Worm (Caenorhabditis elegans) whole organism, L4 larva: Measurements from ENCODE around the gene clc-1.

Experiments
- F10B5.3 ChIP-seq: sonication (generic microtip); optimal IDR thresholded peaks from 2 replicates; lab custom pipeline; 2016; ENCODE audit warnings: mild to moderate bottlenecking, missing genetic modification characterization, missing compliant biosample characterization
- F26F4.8 ChIP-seq: fragments of 200-800 bp; sonication (Bioruptor generic); conservative IDR thresholded peaks from 2 replicates; pipeline ENCODE4 v1.3.6; 2022; ENCODE audit warnings: missing genetic modification characterization, missing compliant biosample characterization
- F37D6.2 ChIP-seq: sonication (generic microtip); optimal IDR thresholded peaks from 2 replicates; lab custom pipeline; 2016; ENCODE audit warnings: mild to moderate bottlenecking, missing genetic modification characterization, missing compliant biosample characterization
- F44E2.7 ChIP-seq: fragments of 200-800 bp; sonication (Bioruptor generic); IDR thresholded peaks from 2 replicates; pipeline ENCODE4 v2.1.2; 2022; ENCODE audit warnings: missing genetic modification characterization, missing compliant biosample characterization
- F49E8.2 ChIP-seq: sonication (generic microtip); optimal IDR thresholded peaks from 2 replicates; lab custom pipeline; 2016; ENCODE audit warnings: missing compliant biosample characterization, mild to moderate bottlenecking, missing genetic modification characterization, borderline replicate concordance
- T26A8.4 ChIP-seq: fragments of 200-800 bp; sonication (Bioruptor generic); IDR thresholded peaks from 2 replicates; pipeline ENCODE4 v1.3.6; 2022; ENCODE audit warnings: missing genetic modification characterization, missing compliant biosample characterization
- Y48G9A.11 ChIP-seq: fragments of 200-800 bp; sonication (Bioruptor generic); IDR thresholded peaks from 2 replicates; pipeline ENCODE4 v1.3.6; 2022; ENCODE audit warnings: missing genetic modification reagents, missing genetic modification characterization, missing compliant biosample characterization
- Y75B8A.6 ChIP-seq: fragments of 200-800 bp; sonication (Bioruptor generic); IDR thresholded peaks from 2 replicates; pipeline ENCODE4 v1.3.6; 2022; ENCODE audit warnings: missing genetic modification reagents, missing genetic modification characterization, missing compliant biosample characterization
- aha-1 ChIP-seq: fragments of 150-350 bp; peaks from one replicate; lab custom pipeline; 2014; ENCODE audit warnings: missing biosample characterization, missing genetic modification characterization
- aly-2 ChIP-seq: sonication (generic microtip); optimal IDR thresholded peaks from 2 replicates; lab custom pipeline; 2018; ENCODE audit warnings: missing biosample characterization, missing genetic modification characterization
- ama-1 ChIP-seq: fragments of 150-350 bp; optimal IDR thresholded peaks from 2 replicates; lab custom pipeline; 2014; ENCODE audit warnings: inconsistent platforms, mixed read lengths
- attf-4 ChIP-seq: sonication (generic microtip); optimal IDR thresholded peaks from 3 replicates; lab custom pipeline; 2017; ENCODE audit warnings: missing biosample characterization, missing genetic modification characterization
- ceh-28 ChIP-seq: fragments of 150-350 bp; optimal IDR thresholded peaks from 2 replicates; lab custom pipeline; 2014; ENCODE audit warnings: missing biosample characterization, missing genetic modification reagents, missing genetic modification characterization
- ceh-32 ChIP-seq: sonication (generic microtip); optimal IDR thresholded peaks from 2 replicates; lab custom pipeline; 2016; ENCODE audit warnings: mild to moderate bottlenecking, missing genetic modification characterization, missing compliant biosample characterization; ENCODE audit not compliant: poor library complexity
- ceh-82 ChIP-seq: sonication (generic microtip); optimal IDR thresholded peaks from 2 replicates; lab custom pipeline; 2017; ENCODE audit warnings: missing biosample characterization, missing genetic modification characterization
- daf-12 ChIP-seq: fragments of 150-350 bp; optimal IDR thresholded peaks from 2 replicates; lab custom pipeline; 2014; ENCODE audit warnings: missing biosample characterization, missing genetic modification reagents, missing genetic modification characterization
- daf-8 ChIP-seq: fragments of 200-800 bp; sonication (Bioruptor generic); IDR thresholded peaks from 2 replicates; pipeline ENCODE4 v1.3.6; 2022; ENCODE audit warnings: missing genetic modification characterization, missing compliant biosample characterization
- dmd-6 ChIP-seq: fragments of 200-800 bp; sonication (Bioruptor generic); IDR thresholded peaks from 2 replicates; pipeline ENCODE4 v1.3.6; 2022; ENCODE audit warnings: missing genetic modification reagents, missing genetic modification characterization, missing compliant biosample characterization
- dmd-9 ChIP-seq: fragments of 200-800 bp; sonication (Bioruptor generic); IDR thresholded peaks from 2 replicates; pipeline ENCODE4 v1.3.6; 2022; ENCODE audit warnings: missing genetic modification reagents, missing genetic modification characterization, missing compliant biosample characterization
- dpl-1 ChIP-seq: fragments of 150-350 bp; optimal IDR thresholded peaks from 2 replicates; lab custom pipeline; 2014; ENCODE audit warnings: missing biosample characterization, missing genetic modification reagents, missing genetic modification characterization
- egl-27 ChIP-seq: sonication (generic microtip); optimal IDR thresholded peaks from 3 replicates; lab custom pipeline; 2017; ENCODE audit warnings: missing biosample characterization, missing genetic modification reagents, missing genetic modification characterization
- gei-8 ChIP-seq: fragments of 200-800 bp; sonication (Bioruptor generic); optimal IDR thresholded peaks from 2 replicates; lab custom pipeline; 2018; ENCODE audit warnings: mild to moderate bottlenecking, missing genetic modification characterization, missing compliant biosample characterization
- hlh-11 ChIP-seq: fragments of 200-800 bp; sonication (Bioruptor generic); optimal IDR thresholded peaks from 2 replicates; lab custom pipeline; 2018; ENCODE audit warnings: mild to moderate bottlenecking, missing genetic modification characterization, missing compliant biosample characterization
- hlh-30 ChIP-seq: sonication (generic microtip); optimal IDR thresholded peaks from 2 replicates; lab custom pipeline; 2017; ENCODE audit warnings: antibody characterized with exemption, mild to moderate bottlenecking, missing genetic modification characterization, missing compliant biosample characterization; ENCODE audit not compliant: insufficient read depth
- lin-13 ChIP-seq: fragments of 150-350 bp; optimal IDR thresholded peaks from 2 replicates; lab custom pipeline; 2014; ENCODE audit warnings: missing biosample characterization, missing genetic modification reagents, missing genetic modification characterization
- lin-15B ChIP-seq: fragments of 150-350 bp; sonication (generic microtip); optimal IDR thresholded peaks from 3 replicates; lab custom pipeline; 2014; ENCODE audit warnings: missing biosample characterization, missing genetic modification characterization
- lin-39 ChIP-seq: fragments of 150-350 bp; optimal IDR thresholded peaks from 2 replicates; lab custom pipeline; 2014; ENCODE audit warnings: missing biosample characterization, missing genetic modification reagents, missing genetic modification characterization
- madf-9 ChIP-seq: fragments of 200-800 bp; sonication (Bioruptor generic); conservative IDR thresholded peaks from 2 replicates; pipeline ENCODE4 v1.3.6; 2022; ENCODE audit warnings: missing genetic modification reagents, missing genetic modification characterization, missing compliant biosample characterization
- mdl-1 ChIP-seq, 2 experiments: fragments of 150-350 bp in 1 of 2; sonication (generic microtip) in 1 of 2; optimal IDR thresholded peaks; 2 replicates each; lab custom pipeline; 2014 to 2017; ENCODE audit warnings: missing biosample characterization in 2 of 2, missing genetic modification characterization in 2 of 2
- mes-2 ChIP-seq: sonication (generic microtip); optimal IDR thresholded peaks from 2 replicates; lab custom pipeline; 2016; ENCODE audit warnings: missing genotype, mild to moderate bottlenecking, missing genetic modification characterization, missing compliant biosample characterization; ENCODE audit not compliant: poor library complexity, severe bottlenecking
- mxl-3 ChIP-seq: fragments of 200-800 bp; sonication (Bioruptor generic); optimal IDR thresholded peaks from 2 replicates; lab custom pipeline; 2018; ENCODE audit warnings: mild to moderate bottlenecking, missing genetic modification characterization, missing compliant biosample characterization
- nhr-10 ChIP-seq: fragments of 150-350 bp; optimal IDR thresholded peaks from 2 replicates; lab custom pipeline; 2014; ENCODE audit warnings: missing biosample characterization, missing genetic modification characterization
- nhr-102 ChIP-seq: sonication (generic microtip); optimal IDR thresholded peaks from 2 replicates; lab custom pipeline; 2016; ENCODE audit warnings: mild to moderate bottlenecking, missing genetic modification characterization, moderate library complexity, missing compliant biosample characterization
- nhr-111 ChIP-seq: fragments of 200-800 bp; sonication (Bioruptor generic); optimal IDR thresholded peaks from 2 replicates; lab custom pipeline; 2018; ENCODE audit warnings: mild to moderate bottlenecking, missing genetic modification characterization, missing compliant biosample characterization
- nhr-237 ChIP-seq: sonication (generic microtip); optimal IDR thresholded peaks from 2 replicates; lab custom pipeline; 2017; ENCODE audit warnings: missing biosample characterization, missing genetic modification characterization
- nhr-25 ChIP-seq: sonication (generic microtip); optimal IDR thresholded peaks from 2 replicates; lab custom pipeline; 2017; ENCODE audit warnings: missing genetic modification characterization, mild to moderate bottlenecking, missing compliant biosample characterization, antibody characterized with exemption, moderate library complexity, borderline replicate concordance; ENCODE audit not compliant: insufficient read depth
- nhr-6 ChIP-seq: fragments of 150-350 bp; optimal IDR thresholded peaks from 2 replicates; lab custom pipeline; 2014; ENCODE audit warnings: missing biosample characterization, missing genetic modification characterization
- php-3 ChIP-seq: fragments of 200-800 bp; sonication (Bioruptor generic); IDR thresholded peaks from 2 replicates; pipeline ENCODE4 v1.3.6; 2022; ENCODE audit warnings: missing genetic modification reagents, missing genetic modification characterization, missing compliant biosample characterization
- pqm-1 ChIP-seq: sonication (generic microtip); optimal IDR thresholded peaks from 2 replicates; lab custom pipeline; 2017; ENCODE audit warnings: missing biosample characterization, missing genetic modification characterization
- set-16 ChIP-seq: fragments of 200-800 bp; sonication (Bioruptor generic); IDR thresholded peaks from 2 replicates; pipeline ENCODE4 v1.3.6; 2022; ENCODE audit warnings: missing genetic modification reagents, missing genetic modification characterization, missing compliant biosample characterization
- snpc-4 ChIP-seq: fragments of 150-350 bp; optimal IDR thresholded peaks from 2 replicates; lab custom pipeline; 2014; ENCODE audit warnings: missing biosample characterization, missing genetic modification characterization
- spr-1 ChIP-seq: sonication (generic microtip); optimal IDR thresholded peaks from 2 replicates; lab custom pipeline; 2016; ENCODE audit warnings: mild to moderate bottlenecking, missing genetic modification characterization, missing compliant biosample characterization
- spr-3 ChIP-seq: fragments of 200-800 bp; sonication (Bioruptor generic); optimal IDR thresholded peaks from 2 replicates; lab custom pipeline; 2018; ENCODE audit warnings: mild to moderate bottlenecking, missing genetic modification characterization, missing compliant biosample characterization
- tra-1 ChIP-seq: fragments of 200-800 bp; sonication (Bioruptor generic); IDR thresholded peaks from 2 replicates; pipeline ENCODE4 v1.3.6; 2022; ENCODE audit warnings: missing genetic modification reagents, missing genetic modification characterization, missing compliant biosample characterization
- unc-130 ChIP-seq: sonication (generic microtip); optimal IDR thresholded peaks from 2 replicates; lab custom pipeline; 2016; ENCODE audit warnings: missing genetic modification reagents, missing genetic modification characterization, missing compliant biosample characterization
- unc-39 ChIP-seq: sonication (generic microtip); optimal IDR thresholded peaks from 2 replicates; lab custom pipeline; 2017; ENCODE audit warnings: missing biosample characterization, missing genetic modification characterization
- unc-62 ChIP-seq, 3 experiments: fragments of 150-350 bp in 1 of 3; sonication (generic microtip); optimal IDR thresholded peaks in 2 of 3; peaks in 1 of 3; 1 replicate in 1 of 3; 2 replicates in 2 of 3; lab custom pipeline; 2014 to 2017; ENCODE audit warnings: missing biosample characterization in 3 of 3, missing genetic modification characterization in 3 of 3, missing genetic modification reagents in 3 of 3, missing genotype in 1 of 3
- zag-1 ChIP-seq: fragments of 150-350 bp; optimal IDR thresholded peaks from 2 replicates; lab custom pipeline; 2014; ENCODE audit warnings: missing biosample characterization, missing genetic modification characterization
- zip-11 ChIP-seq: fragments of 200-800 bp; sonication (Bioruptor generic); IDR thresholded peaks from 2 replicates; pipeline ENCODE4 v1.3.6; 2022; ENCODE audit warnings: missing genetic modification characterization, missing compliant biosample characterization
- ztf-11 ChIP-seq: fragments of 150-350 bp; optimal IDR thresholded peaks from 2 replicates; lab custom pipeline; 2014; ENCODE audit warnings: missing biosample characterization, missing genetic modification characterization

clc-1 gene

DNA sequence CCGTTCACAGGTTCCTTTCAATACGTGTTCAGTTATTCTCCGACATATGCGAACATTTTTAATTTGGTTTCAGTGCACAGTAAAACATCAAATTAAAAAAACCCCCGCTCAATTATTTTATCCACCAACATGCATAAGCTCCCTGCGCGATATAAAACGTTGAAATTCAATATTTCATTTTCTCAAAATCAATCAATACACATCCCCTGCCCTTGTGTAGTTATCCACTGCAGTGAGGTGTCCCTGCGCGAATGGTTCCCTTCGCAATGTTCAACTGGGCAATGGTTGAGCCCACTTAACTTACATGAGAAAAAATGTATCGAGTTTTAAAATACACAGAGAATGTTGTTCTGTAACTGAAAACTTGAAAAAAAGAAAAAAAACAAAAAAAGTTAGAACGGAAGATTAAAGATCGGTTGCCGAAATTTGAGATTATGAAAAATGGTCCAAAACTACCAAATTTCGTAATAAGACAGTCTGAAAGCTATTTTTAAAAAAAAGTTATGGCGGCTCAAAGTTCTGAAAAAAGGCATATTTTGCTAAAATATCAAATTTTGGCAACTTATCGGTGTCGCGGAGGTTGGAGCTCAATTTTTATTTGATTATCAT, 46.8 kb downstream of the clc-1 start (continued):
- TF ChIP-seq hlh-30 (tag; lab: Kevin White, UChicago): peak; percentile 96
- TF ChIP-seq egl-27 (tag; lab: Kevin White, UChicago): peak; percentile 97
- peak; percentile 100 for TF ChIP-seq T26A8.4 (GFP tag; lab: Robert Waterston, UW)
- TF ChIP-seq dpl-1 (GFP tag; lab: Kevin White, UChicago): peak; percentile 82
- TF ChIP-seq ama-1 (lab: Kevin White, UChicago): no peak
- peak; percentile 94 for TF ChIP-seq unc-39 (tag; lab: Kevin White, UChicago)
- peak; percentile 98 for TF ChIP-seq nhr-25 (tag; lab: Kevin White, UChicago)
- peak; percentile 73 for TF ChIP-seq aly-2
- peak; percentile 70 for TF ChIP-seq F49E8.2 (tag; lab: Kevin White, UChicago)
- TF ChIP-seq nhr-111 (GFP tag; lab: Kevin White, UChicago): peak; percentile 74
- peak; percentile 99 for TF ChIP-seq spr-1 (tag; lab: Kevin White, UChicago)
- TF ChIP-seq Y75B8A.6: peak; percentile 94
- peak; percentile 93; the same call in 1 of the 2 replicates for TF ChIP-seq daf-8 (GFP tag; lab: Robert Waterston, UW)
- peak; percentile 24 for TF ChIP-seq daf-12
- peak; percentile 78 for TF ChIP-seq attf-4 (tag; lab: Kevin White, UChicago)
- TF ChIP-seq F37D6.2 (tag; lab: Kevin White, UChicago): peak; percentile 100
- TF ChIP-seq F10B5.3: peak; percentile 98
- no peak; the same call in 1 of the 2 replicates for TF ChIP-seq Y48G9A.11 (GFP tag; lab: Robert Waterston, UW)
- peak; percentile 100 for TF ChIP-seq lin-39 (tag; lab: Kevin White, UChicago)
- peak; percentile 82 for TF ChIP-seq pqm-1 (tag; lab: Kevin White, UChicago)
- TF ChIP-seq ceh-32: peak; percentile 93
- no peak for TF ChIP-seq set-16
- peak; percentile 99 for TF ChIP-seq nhr-6
- TF ChIP-seq nhr-102 (tag; lab: Kevin White, UChicago): peak; percentile 100
- peak; percentile 98 for TF ChIP-seq nhr-237 (tag; lab: Kevin White, UChicago)
- TF ChIP-seq mdl-1 (tag; optimal IDR thresholded peaks at IDR 0.05; lab: Kevin White, UChicago): peak; percentile 94 to 97
- TF ChIP-seq spr-3 (GFP tag; lab: Kevin White, UChicago): peak; percentile 99
- peak; percentile 72 to 100 for TF ChIP-seq unc-62 (GFP tag; optimal IDR thresholded peaks at IDR 0.05 in 1 of 2; lab: Kevin White, UChicago)
- peak; percentile 69 for TF ChIP-seq unc-62 (tag; optimal IDR thresholded peaks at IDR 0.05; lab: Kevin White, UChicago)
- TF ChIP-seq tra-1 (GFP tag; lab: Robert Waterston, UW): peak; percentile 98
- peak; percentile 100 for TF ChIP-seq ztf-11 (tag; lab: Kevin White, UChicago)
- peak; percentile 48; the same call in 1 of the 2 replicates for TF ChIP-seq zip-11 (GFP tag; lab: Robert Waterston, UW)
- TF ChIP-seq mes-2 (tag; lab: Kevin White, UChicago): peak; percentile 98
- peak; percentile 68 for TF ChIP-seq unc-130 (GFP tag; lab: Kevin White, UChicago)
- peak; percentile 100 for TF ChIP-seq aha-1 (tag; lab: Kevin White, UChicago)
- no peak for TF ChIP-seq F26F4.8 (GFP tag; lab: Robert Waterston, UW)
- TF ChIP-seq ceh-28: peak; percentile 100
- peak; percentile 98 for TF ChIP-seq mxl-3 (GFP tag; lab: Kevin White, UChicago)
- peak; percentile 82 for TF ChIP-seq lin-15B (tag; lab: Kevin White, UChicago)
- peak; percentile 95 for TF ChIP-seq dmd-9 (GFP tag; lab: Robert Waterston, UW)
- peak; percentile 99 for TF ChIP-seq hlh-11 (tag; lab: Kevin White, UChicago)
- TF ChIP-seq gei-8 (GFP tag; lab: Kevin White, UChicago): peak; percentile 95
- peak; percentile 100 for TF ChIP-seq zag-1
- peak; percentile 90 for TF ChIP-seq ceh-82 (tag; lab: Kevin White, UChicago)
- peak; percentile 100 for TF ChIP-seq nhr-10 (tag; lab: Kevin White, UChicago)
- TF ChIP-seq madf-9: peak; percentile 99
- TF ChIP-seq dmd-6 (GFP tag; lab: Robert Waterston, UW): peak; percentile 99
- peak; percentile 99 for TF ChIP-seq lin-13 (GFP tag; lab: Kevin White, UChicago)
- TF ChIP-seq php-3 (GFP tag; lab: Robert Waterston, UW): peak; percentile 99
- TF ChIP-seq snpc-4 (tag; lab: Kevin White, UChicago): peak; percentile 31
- 0 out of 2 replicates have a peak, but pooled peaks have one; percentile 81 for TF ChIP-seq F44E2.7 (GFP tag; lab: Robert Waterston, UW)
